Worm (Caenorhabditis elegans) whole organism, L1 larva: Measurements from ENCODE around the gene C28A5.1.

Experiments used
- nhr-90 ChIP-seq: sonication (generic microtip); optimal IDR thresholded peaks from 2 replicates; lab custom pipeline; 2016; ENCODE audit warnings: mild to moderate bottlenecking, missing genetic modification characterization, missing compliant biosample characterization; ENCODE audit not compliant: poor library complexity
- pag-3 ChIP-seq: sonication (generic microtip); optimal IDR thresholded peaks from 2 replicates; lab custom pipeline; 2017; ENCODE audit warnings: missing genetic modification characterization, mild to moderate bottlenecking, missing compliant biosample characterization, antibody characterized with exemption, borderline replicate concordance; ENCODE audit not compliant: insufficient read depth

- TF ChIP-seq pag-3 (tag; lab: Kevin White, UChicago) (no peak), nhr-90 (tag; lab: Kevin White, UChicago) (no peak)
Measured at ce11 chrIII:4453768-4454167, 19.6 kb upstream of the C28A5.1 start.
